Worm (Caenorhabditis elegans) whole organism, early embryonic: Measurements from ENCODE around the gene Y75B8A.28.

Source experiments
- ama-1 ChIP-seq: fragments of 150-350 bp; optimal IDR thresholded peaks from 2 replicates; lab custom pipeline; 2014
- ceh-13 ChIP-seq: fragments of 200-800 bp; sonication (Bioruptor generic); optimal IDR thresholded peaks from 2 replicates; lab custom pipeline; 2018; ENCODE audit warnings: mild to moderate bottlenecking, missing genetic modification characterization, missing compliant biosample characterization

DNA sequence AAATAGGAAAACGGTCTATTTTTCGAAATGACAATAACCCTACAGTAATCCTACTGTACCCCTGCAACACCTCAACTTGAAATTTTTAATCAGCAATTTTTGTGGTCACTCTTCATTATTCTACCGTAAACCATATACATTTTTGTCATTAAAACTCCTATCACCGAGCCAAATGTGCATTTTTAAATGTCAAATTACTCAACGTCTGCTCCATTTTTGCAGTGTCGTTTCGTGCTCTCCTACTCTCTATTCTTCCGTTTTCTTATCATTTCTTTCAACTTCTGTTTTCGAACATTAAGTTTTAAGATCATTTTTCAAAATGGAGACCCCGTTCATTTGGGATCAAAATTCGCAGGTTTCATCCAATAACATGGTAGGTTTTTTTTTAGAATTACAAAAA lies 11.4 kb upstream of the Y75B8A.28 start, which contains the start of gene pqn-92:
- TF ChIP-seq ama-1 (lab: Kevin White, UChicago) (no peak), ceh-13 (GFP tag; lab: Kevin White, UChicago) (no peak)
